Worm (Caenorhabditis elegans): ENCODE results near the gene C53D6.11.

Gene C53D6.11

ce11 chrIV:9045252-9045651 is 34.9 kb downstream of the C53D6.11 start, which contains the start of gene Y73F4A.1:
Gene Y73F4A.1, minus strand, starts transcription at chrIV:9045352.
- TF ChIP-seq fos-1 (tag; optimal IDR thresholded peaks at IDR 0.05) (no peak), nhr-11 (tag; optimal IDR thresholded peaks at IDR 0.05) (no peak), aly-2 (tag; optimal IDR thresholded peaks at IDR 0.05) (no peak), pqm-1 (tag; optimal IDR thresholded peaks at IDR 0.05) (no peak)

ce11 chrIV:9051036-9051435 is 40.7 kb downstream of the C53D6.11 start:
- TF ChIP-seq sea-2 (GFP tag; optimal IDR thresholded peaks at IDR 0.05) (no peak), elt-3 (tag; optimal IDR thresholded peaks at IDR 0.05) (no peak)

DNA sequence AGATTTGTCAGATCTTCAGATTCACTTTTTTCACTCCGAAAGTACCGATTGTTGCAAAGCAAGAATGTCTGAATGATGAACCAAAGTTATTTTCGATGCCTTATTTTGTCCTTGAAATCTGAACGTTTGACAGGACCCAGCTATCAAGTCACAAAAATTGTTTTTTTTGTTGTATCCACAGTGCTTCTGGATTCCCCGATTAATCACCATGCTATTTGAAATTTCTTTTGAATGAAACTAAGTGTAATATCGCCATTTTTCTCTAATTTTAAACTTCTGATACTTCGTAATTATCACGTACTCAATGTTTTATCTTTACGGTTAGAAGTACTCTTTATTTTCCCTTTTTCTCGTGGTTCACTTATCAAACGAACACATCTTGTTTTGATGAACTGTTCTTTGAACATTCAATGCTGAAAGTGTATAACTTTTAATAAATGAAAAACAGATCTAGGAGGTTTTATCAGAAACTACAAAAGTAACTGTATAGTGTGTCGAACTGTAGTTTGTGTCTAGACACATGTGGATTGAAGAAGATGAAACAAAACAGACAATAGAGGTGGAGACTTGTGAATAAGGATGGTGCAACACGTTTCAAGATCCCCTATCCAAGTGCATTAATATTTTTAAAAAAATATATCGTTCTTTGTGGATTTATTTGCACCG is 41.3 kb downstream of the C53D6.11 start:
- TF ChIP-seq nhr-43 (tag; optimal IDR thresholded peaks at IDR 0.05; ENCODE audit: poor library complexity, severe bottlenecking) (peak; percentile 8), mdl-1 (tag; optimal IDR thresholded peaks at IDR 0.05) (no peak), pqm-1 (tag; optimal IDR thresholded peaks at IDR 0.05) (peak; percentile 9)

DNA sequence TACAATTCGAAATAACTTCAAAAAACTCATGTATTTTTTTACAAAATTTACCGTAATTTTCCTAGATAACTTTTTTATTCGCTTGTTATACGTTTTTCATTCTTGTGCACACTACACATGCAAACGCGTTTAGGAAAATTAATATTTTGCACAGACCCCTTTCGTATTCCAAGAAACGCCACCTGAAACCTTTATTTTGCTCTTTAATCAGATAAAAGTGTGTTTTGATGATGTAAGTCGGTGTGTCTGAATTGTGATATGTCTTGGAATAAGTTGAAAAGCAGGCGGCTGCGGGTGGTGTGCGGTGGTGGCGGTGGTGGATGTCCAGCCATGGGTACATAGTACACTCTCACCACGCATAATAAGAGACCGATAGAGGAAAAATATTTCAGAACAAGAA is 43.0 kb downstream of the C53D6.11 start:
- peak; percentile 11 for TF ChIP-seq fkh-10 (GFP tag; optimal IDR thresholded peaks at IDR 0.05)
- TF ChIP-seq nhr-237 (tag; optimal IDR thresholded peaks at IDR 0.05), result no peak
